Fruit fly (Drosophila melanogaster) whole organism, embryonic: ENCODE data around the gene CG43060.

Source experiments
- Blimp-1 ChIP-seq: fragments of 200-800 bp; sonication (Bioruptor generic); optimal IDR thresholded peaks from 3 replicates; lab custom pipeline; 2018; ENCODE audit warnings: missing biosample characterization, missing genetic modification characterization, mild to moderate bottlenecking, moderate library complexity, missing genetic modification reagents
- CG10654 ChIP-seq: fragments of 200-800 bp; sonication (Bioruptor generic); optimal IDR thresholded peaks from 2 replicates; lab custom pipeline; 2016; ENCODE audit warnings: missing biosample characterization, missing genetic modification characterization
- CG11398 ChIP-seq: fragments of 200-800 bp; sonication (Bioruptor generic); optimal IDR thresholded peaks from 2 replicates; lab custom pipeline; 2016; ENCODE audit warnings: missing biosample characterization, missing genetic modification characterization
- CG13287 ChIP-seq: fragments of 200-800 bp; sonication (Bioruptor generic); IDR thresholded peaks from 2 replicates; pipeline ENCODE4 v1.3.6; 2022; ENCODE audit warnings: missing biosample characterization, missing genetic modification characterization; ENCODE audit not compliant: partially characterized antibody
- CG1529 ChIP-seq: fragments of 200-800 bp; sonication (Bioruptor generic); optimal IDR thresholded peaks from 3 replicates; lab custom pipeline; 2018; ENCODE audit warnings: missing biosample characterization, missing genetic modification characterization
- CG15601 ChIP-seq: fragments of 200-800 bp; sonication (Bioruptor generic); optimal IDR thresholded peaks from 3 replicates; lab custom pipeline; 2019; ENCODE audit warnings: missing biosample characterization, mild to moderate bottlenecking, missing genetic modification characterization, moderate library complexity
- CG2199 ChIP-seq: fragments of 200-800 bp; sonication (Bioruptor generic); IDR thresholded peaks from 3 replicates; pipeline ENCODE4 v1.3.6; 2022; ENCODE audit warnings: missing biosample characterization, missing genetic modification characterization
- CG30431 ChIP-seq: fragments of 200-800 bp; sonication (Bioruptor generic); optimal IDR thresholded peaks from 2 replicates; lab custom pipeline; 2017; ENCODE audit warnings: missing biosample characterization, missing genetic modification characterization
- CG4282 ChIP-seq: fragments of 200-800 bp; sonication (Bioruptor generic); optimal IDR thresholded peaks from 2 replicates; lab custom pipeline; 2016; ENCODE audit warnings: missing biosample characterization, missing genetic modification characterization
- CG4424 ChIP-seq: fragments of 200-800 bp; sonication (Bioruptor generic); optimal IDR thresholded peaks from 3 replicates; lab custom pipeline; 2016; ENCODE audit warnings: missing biosample characterization, missing genetic modification characterization
- CG4730 ChIP-seq: fragments of 200-800 bp; sonication (Bioruptor generic); IDR thresholded peaks from 2 replicates; pipeline ENCODE4 v1.3.6; 2022; ENCODE audit warnings: missing biosample characterization, missing genetic modification characterization
- CG7372 ChIP-seq: fragments of 200-800 bp; sonication (Bioruptor generic); IDR thresholded peaks from 2 replicates; pipeline ENCODE4 v1.3.6; 2022; ENCODE audit warnings: missing biosample characterization, missing genetic modification characterization
- CG8388 ChIP-seq: fragments of 200-800 bp; sonication (Bioruptor generic); optimal IDR thresholded peaks from 2 replicates; lab custom pipeline; 2019; ENCODE audit warnings: missing biosample characterization, mild to moderate bottlenecking, missing genetic modification characterization, moderate library complexity
- CG9609 ChIP-seq: fragments of 200-800 bp; sonication (Bioruptor generic); optimal IDR thresholded peaks from 3 replicates; lab custom pipeline; 2016; ENCODE audit warnings: missing biosample characterization, missing genetic modification characterization
- CG9797 ChIP-seq: fragments of 200-800 bp; sonication (Bioruptor generic); optimal IDR thresholded peaks from 3 replicates; lab custom pipeline; 2018; ENCODE audit warnings: missing biosample characterization, mild to moderate bottlenecking, missing genetic modification characterization
- CG9817 ChIP-seq: fragments of 200-800 bp; sonication (Bioruptor generic); optimal IDR thresholded peaks from 2 replicates; lab custom pipeline; 2018; ENCODE audit warnings: missing biosample characterization, mild to moderate bottlenecking, missing genetic modification characterization, moderate library complexity
- CTCF ChIP-seq: fragments of 200-800 bp; sonication (Bioruptor generic); optimal IDR thresholded peaks from 2 replicates; lab custom pipeline; 2017; ENCODE audit warnings: missing biosample characterization, mild to moderate bottlenecking, missing genetic modification characterization, moderate library complexity
- Camta ChIP-seq: fragments of 200-800 bp; sonication (Bioruptor generic); optimal IDR thresholded peaks from 2 replicates; lab custom pipeline; 2016; ENCODE audit warnings: missing biosample characterization, missing genetic modification characterization
- D19B ChIP-seq: fragments of 200-800 bp; sonication (Bioruptor generic); optimal IDR thresholded peaks from 2 replicates; lab custom pipeline; 2017; ENCODE audit warnings: missing biosample characterization, mild to moderate bottlenecking, missing genetic modification characterization
- Dref ChIP-seq: fragments of 200-800 bp; sonication (Bioruptor generic); IDR thresholded peaks from 2 replicates; pipeline ENCODE4 v1.3.6; 2022; ENCODE audit warnings: missing biosample characterization, missing genetic modification characterization
- Fer2 ChIP-seq: fragments of 200-800 bp; sonication (Bioruptor generic); optimal IDR thresholded peaks from 2 replicates; lab custom pipeline; 2018; ENCODE audit warnings: missing biosample characterization, mild to moderate bottlenecking, missing genetic modification characterization, moderate library complexity
- Gsc ChIP-seq: fragments of 200-800 bp; sonication (Bioruptor generic); IDR thresholded peaks from 2 replicates; pipeline ENCODE4 v1.3.6; 2022; ENCODE audit warnings: missing biosample characterization, missing genetic modification characterization
- H2.0 ChIP-seq: fragments of 200-800 bp; sonication (Bioruptor generic); IDR thresholded peaks from 2 replicates; pipeline ENCODE4 v1.3.6; 2022; ENCODE audit warnings: missing biosample characterization, missing genetic modification characterization
- HLH4C ChIP-seq: fragments of 200-800 bp; sonication (Bioruptor generic); IDR thresholded peaks from 3 replicates; pipeline ENCODE4 v1.3.6; 2022; ENCODE audit warnings: missing biosample characterization, missing genetic modification characterization; ENCODE audit not compliant: partially characterized antibody
- Hsf ChIP-seq: fragments of 200-800 bp; sonication (Bioruptor generic); optimal IDR thresholded peaks from 3 replicates; lab custom pipeline; 2016; ENCODE audit warnings: missing biosample characterization, missing genetic modification characterization
- Lhr ChIP-seq: fragments of 200-800 bp; sonication (Bioruptor generic); optimal IDR thresholded peaks from 3 replicates; lab custom pipeline; 2017; ENCODE audit warnings: mild to moderate bottlenecking, missing biosample characterization, missing genetic modification reagents, missing genetic modification characterization
- MESR4 ChIP-seq: fragments of 200-800 bp; sonication (Bioruptor generic); optimal IDR thresholded peaks from 2 replicates; lab custom pipeline; 2018; ENCODE audit warnings: missing biosample characterization, mild to moderate bottlenecking, missing genetic modification characterization, moderate library complexity
- NC2β ChIP-seq: fragments of 200-800 bp; sonication (Bioruptor generic); optimal IDR thresholded peaks from 2 replicates; lab custom pipeline; 2016; ENCODE audit warnings: missing biosample characterization, missing genetic modification characterization
- Nf-YC ChIP-seq: fragments of 200-800 bp; optimal IDR thresholded peaks from 3 replicates; lab custom pipeline; 2019; ENCODE audit warnings: missing biosample characterization, mild to moderate bottlenecking, missing genetic modification characterization, moderate library complexity
- Optix ChIP-seq: fragments of 200-800 bp; sonication (Bioruptor generic); IDR thresholded peaks from 3 replicates; pipeline ENCODE4 v1.3.6; 2022; ENCODE audit warnings: missing biosample characterization, missing genetic modification characterization
- PHDP ChIP-seq: fragments of 200-800 bp; sonication (Bioruptor generic); optimal IDR thresholded peaks from 3 replicates; lab custom pipeline; 2018; ENCODE audit warnings: missing biosample characterization, mild to moderate bottlenecking, missing genetic modification characterization, moderate library complexity
- Pdp1 ChIP-seq, 2 experiments: fragments of 200-800 bp; sonication (Bioruptor generic); optimal IDR thresholded peaks; 3 replicates each; lab custom pipeline; 2016; ENCODE audit warnings: missing biosample characterization in 2 of 2, missing genetic modification characterization in 2 of 2, mild to moderate bottlenecking in 1 of 2, moderate library complexity in 1 of 2
- Rx ChIP-seq: fragments of 200-800 bp; sonication (Bioruptor generic); IDR thresholded peaks from 2 replicates; pipeline ENCODE4 v1.3.6; 2022; ENCODE audit warnings: missing biosample characterization, missing genetic modification characterization
- Side ChIP-seq: fragments of 200-800 bp; sonication (Bioruptor generic); optimal IDR thresholded peaks from 2 replicates; lab custom pipeline; 2016; ENCODE audit warnings: missing biosample characterization, missing genetic modification characterization
- ab ChIP-seq: fragments of 200-800 bp; sonication (Bioruptor generic); optimal IDR thresholded peaks from 2 replicates; lab custom pipeline; 2016; ENCODE audit warnings: missing biosample characterization, missing genetic modification characterization
- ato ChIP-seq: fragments of 200-800 bp; sonication (Bioruptor generic); IDR thresholded peaks from 2 replicates; pipeline ENCODE4 v1.3.6; 2022; ENCODE audit warnings: missing biosample characterization, missing genetic modification characterization; ENCODE audit not compliant: partially characterized antibody
- chinmo ChIP-seq: fragments of 200-800 bp; sonication (Bioruptor generic); IDR thresholded peaks from 4 replicates; pipeline ENCODE4 v1.3.6; 2022; ENCODE audit warnings: missing biosample characterization, missing genetic modification characterization; ENCODE audit not compliant: partially characterized antibody
- eve ChIP-seq, 2 experiments: fragments of >200 bp; optimal IDR thresholded peaks; 2 replicates each; lab custom pipeline; 2017; ENCODE audit warnings: missing biosample characterization in 2 of 2, missing genetic modification characterization in 2 of 2
- eyg ChIP-seq: fragments of 200-800 bp; sonication (Bioruptor generic); optimal IDR thresholded peaks from 3 replicates; lab custom pipeline; 2016; ENCODE audit warnings: missing biosample characterization, missing genetic modification characterization
- fd64A ChIP-seq: fragments of 200-800 bp; sonication (Bioruptor generic); optimal IDR thresholded peaks from 3 replicates; lab custom pipeline; 2018; ENCODE audit warnings: missing biosample characterization, mild to moderate bottlenecking, missing genetic modification characterization
- gsb ChIP-seq: fragments of 200-800 bp; sonication (Bioruptor generic); IDR thresholded peaks from 2 replicates; pipeline ENCODE4 v1.3.6; 2022; ENCODE audit warnings: missing biosample characterization, missing genetic modification characterization
- insv ChIP-seq, 2 experiments: fragments of 200-800 bp; sonication (Bioruptor generic); optimal IDR thresholded peaks; 3 replicates each; lab custom pipeline; 2016 to 2018; ENCODE audit warnings: missing biosample characterization in 2 of 2, missing genetic modification characterization in 2 of 2
- pfk ChIP-seq: fragments of 200-800 bp; sonication (Bioruptor generic); optimal IDR thresholded peaks from 2 replicates; lab custom pipeline; 2018; ENCODE audit warnings: missing biosample characterization, mild to moderate bottlenecking, missing genetic modification characterization, moderate library complexity
- prd ChIP-seq, 3 experiments: fragments of >200 bp in 2 of 3; fragments of 200-800 bp in 1 of 3; sonication (Bioruptor generic) in 1 of 3; optimal IDR thresholded peaks in 2 of 3; IDR thresholded peaks in 1 of 3; 2 replicates in 2 of 3; 3 replicates in 1 of 3; pipeline versions ENCODE4 v1.3.6 to Lab custom; 2017 to 2022; ENCODE audit warnings: missing biosample characterization in 1 of 3, missing genetic modification characterization in 1 of 3
- salm ChIP-seq: fragments of 200-800 bp; sonication (Bioruptor generic); optimal IDR thresholded peaks from 2 replicates; lab custom pipeline; 2018; ENCODE audit warnings: missing biosample characterization, mild to moderate bottlenecking, missing genetic modification characterization
- ssp ChIP-seq: fragments of 200-800 bp; sonication (Bioruptor generic); IDR thresholded peaks from 2 replicates; pipeline ENCODE4 v1.3.6; 2022; ENCODE audit warnings: missing biosample characterization, missing genetic modification characterization
- stc ChIP-seq: fragments of 200-800 bp; sonication (Bioruptor generic); IDR thresholded peaks from 2 replicates; pipeline ENCODE4 v1.3.6; 2022; ENCODE audit warnings: missing biosample characterization, missing genetic modification characterization
- trem ChIP-seq: fragments of 200-800 bp; optimal IDR thresholded peaks from 3 replicates; lab custom pipeline; 2019; ENCODE audit warnings: missing biosample characterization, mild to moderate bottlenecking, missing genetic modification characterization, moderate library complexity
- vnd ChIP-seq: fragments of 200-800 bp; sonication (Bioruptor generic); IDR thresholded peaks from 3 replicates; pipeline ENCODE4 v1.3.6; 2022; ENCODE audit warnings: missing biosample characterization, missing genetic modification characterization; ENCODE audit not compliant: partially characterized antibody
- wek ChIP-seq: fragments of 200-800 bp; sonication (Bioruptor generic); optimal IDR thresholded peaks from 3 replicates; lab custom pipeline; 2018; ENCODE audit warnings: missing biosample characterization, mild to moderate bottlenecking, missing genetic modification characterization, moderate library complexity

CG43060 gene

DNA sequence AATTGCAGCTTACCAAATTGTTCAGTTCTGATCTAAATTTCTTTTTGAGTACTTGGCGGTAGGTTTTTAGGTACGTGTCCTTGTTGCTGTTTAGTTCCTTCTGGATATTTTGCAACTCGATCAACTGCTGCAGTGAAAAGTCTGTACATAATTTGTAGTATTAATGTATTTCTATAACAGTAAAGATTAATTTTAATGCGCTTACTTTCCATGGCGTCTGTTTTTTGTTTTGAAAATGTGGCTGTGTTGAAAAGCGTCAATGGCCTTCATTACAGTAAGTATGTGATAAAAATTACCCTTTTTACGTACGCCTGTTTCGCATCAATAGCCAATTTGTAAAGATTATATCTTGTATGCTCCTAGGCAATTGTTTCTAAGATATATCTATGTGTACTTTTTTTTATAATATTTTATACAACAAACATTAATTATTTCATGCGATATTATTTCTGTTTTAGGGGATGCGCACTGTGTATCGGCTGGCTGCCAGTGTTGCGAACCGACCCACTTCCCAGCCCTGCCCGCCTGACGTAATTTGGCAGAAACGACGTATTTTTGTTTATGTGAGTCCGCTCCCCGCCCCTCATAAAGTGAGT is 39.9 kb upstream of the CG43060 start, which contains the start of the genes Kmn2 and CG2698 (continued):
- TF ChIP-seq CG1529 (GFP tag; lab: Kevin White, UChicago) (peak; percentile 89), CG30431 (GFP tag; lab: Kevin White, UChicago) (peak; percentile 91), CG15601 (tag; lab: Kevin White, UChicago) (peak; percentile 91), Optix (GFP tag; lab: Robert Waterston, UW) (peak; percentile 95), Side (GFP tag; lab: Kevin White, UChicago) (peak; percentile 70), fd64A (GFP tag; lab: Kevin White, UChicago) (peak; percentile 74), salm (tag; lab: Kevin White, UChicago) (peak; percentile 90), CG11398 (GFP tag; lab: Kevin White, UChicago) (no peak), CG2199 (GFP tag; lab: Robert Waterston, UW) (peak; percentile 94), vnd (0 out of 3 replicates have a peak, but pooled peaks have one; percentile 48), prd (optimal IDR thresholded peaks at IDR 0.05; lab: Kevin White, UChicago) (no peak), prd (GFP tag; IDR thresholded peaks at IDR 0.05; lab: Robert Waterston, UW) (peak; percentile 99), CG13287 (GFP tag; lab: Robert Waterston, UW) (peak; percentile 74), Blimp-1 (GFP tag; lab: Kevin White, UChicago) (peak; percentile 92), Pdp1 (GFP tag; optimal IDR thresholded peaks at IDR 0.05; lab: Kevin White, UChicago) (peak; percentile 93 to 98), HLH4C (GFP tag; lab: Robert Waterston, UW) (no peak; the same call in 1 of the 3 replicates), pfk (no peak), CG4282 (no peak), gsb (GFP tag; lab: Robert Waterston, UW) (peak; percentile 93), eyg (peak; percentile 10), MESR4 (GFP tag; lab: Kevin White, UChicago) (no peak), Camta (GFP tag; lab: Kevin White, UChicago) (peak; percentile 66), Gsc (GFP tag; lab: Robert Waterston, UW) (peak; percentile 96), CTCF (GFP tag; lab: Kevin White, UChicago) (peak; percentile 29), D19B (peak; percentile 85), eve (GFP tag; optimal IDR thresholded peaks at IDR 0.05; lab: Kevin White, UChicago) (no peak), CG9797 (peak; percentile 52), ab (peak; percentile 69), ato (GFP tag; lab: Robert Waterston, UW) (no peak), CG4730 (GFP tag; lab: Robert Waterston, UW) (peak; percentile 97), trem (tag; lab: Kevin White, UChicago) (peak; percentile 91), CG10654 (GFP tag; lab: Kevin White, UChicago) (peak; percentile 96), Lhr (peak; percentile 89), Nf-YC (tag; lab: Kevin White, UChicago) (peak; percentile 84), ssp (GFP tag; lab: Robert Waterston, UW) (peak; percentile 94), insv (GFP tag; optimal IDR thresholded peaks at IDR 0.05; lab: Kevin White, UChicago) (peak in 1 of 2 experiments; percentile 72), CG9609 (GFP tag; lab: Kevin White, UChicago) (peak; percentile 55), CG4424 (GFP tag; lab: Kevin White, UChicago) (peak; percentile 97), CG8388 (peak; percentile 94), Fer2 (tag; lab: Kevin White, UChicago) (peak; percentile 93), PHDP (tag; lab: Kevin White, UChicago) (peak; percentile 94), chinmo (GFP tag; lab: Robert Waterston, UW) (no peak), Hsf (GFP tag; lab: Kevin White, UChicago) (peak; percentile 92), CG9817 (peak; percentile 95), stc (peak; percentile 97), wek (GFP tag; lab: Kevin White, UChicago) (peak; percentile 44), H2.0 (peak; percentile 98), NC2β (peak; percentile 82), Rx (GFP tag; lab: Robert Waterston, UW) (peak; percentile 96), CG7372 (GFP tag; lab: Robert Waterston, UW) (peak; percentile 97), Dref (peak; percentile 44)
